ENCODE assay signal across 5 worm cellular contexts in genomic region chrIII:9289815-9290214, ce11.
TF ChIP-seq lines count a peak whose summit lies in the region.

No protein-coding gene starts in this region.

TF ChIP-seq in whole organism, L1 larva, 84 proteins besides CTCF, POLR2A, EP300 and RAD21:
- TF ChIP-seq efl-1 (optimal IDR thresholded peaks at IDR 0.05; lab: Kevin White, UChicago) (no peak), efl-1 (GFP tag; optimal IDR thresholded peaks at IDR 0.05 in 1 of 2; lab: Kevin White, UChicago) (peak in 1 of 2 experiments; percentile 76), nhr-85 (tag; lab: Kevin White, UChicago) (peak; percentile 64), dpl-1 (GFP tag; optimal IDR thresholded peaks at IDR 0.05; lab: Kevin White, UChicago) (no peak), jun-1 (tag; optimal IDR thresholded peaks at IDR 0.05; lab: Kevin White, UChicago) (peak; percentile 24), elt-2 (tag; optimal IDR thresholded peaks at IDR 0.05; lab: Kevin White, UChicago) (peak; percentile 90), nhr-90 (tag; optimal IDR thresholded peaks at IDR 0.05; lab: Kevin White, UChicago; ENCODE audit: poor library complexity) (peak; percentile 3), nhr-20 (tag; optimal IDR thresholded peaks at IDR 0.05; lab: Kevin White, UChicago) (peak; percentile 57), lin-35 (GFP tag; optimal IDR thresholded peaks at IDR 0.05; lab: Kevin White, UChicago) (peak in 1 of 2 experiments; percentile 53), ces-1 (GFP tag; optimal IDR thresholded peaks at IDR 0.05; lab: Kevin White, UChicago) (no peak)

TF ChIP-seq in whole organism, L2 larva, 48 proteins besides CTCF, POLR2A, EP300 and RAD21 (continues in another document):
- no peak for TF ChIP-seq ama-1 (optimal IDR thresholded peaks at IDR 0.05; lab: Kevin White, UChicago)
- no peak for TF ChIP-seq mbf-1 (tag; optimal IDR thresholded peaks at IDR 0.05; lab: Kevin White, UChicago)
- TF ChIP-seq zag-1 (tag; optimal IDR thresholded peaks at IDR 0.05; lab: Kevin White, UChicago) = no peak
- no peak for TF ChIP-seq snpc-4 (tag; optimal IDR thresholded peaks at IDR 0.05; lab: Kevin White, UChicago)
- TF ChIP-seq gmeb-1 (tag; optimal IDR thresholded peaks at IDR 0.05; lab: Kevin White, UChicago) = peak; percentile 42
- no peak for TF ChIP-seq nhr-77 (tag; optimal IDR thresholded peaks at IDR 0.05; lab: Kevin White, UChicago)
- TF ChIP-seq nhr-10 (tag; optimal IDR thresholded peaks at IDR 0.05; lab: Kevin White, UChicago) = no peak
- TF ChIP-seq dmd-4 (tag; optimal IDR thresholded peaks at IDR 0.05; lab: Kevin White, UChicago) = no peak
- no peak for TF ChIP-seq ZK546.5 (tag; optimal IDR thresholded peaks at IDR 0.05; lab: Kevin White, UChicago)
- TF ChIP-seq crh-2 (tag; optimal IDR thresholded peaks at IDR 0.05; lab: Kevin White, UChicago) = peak; percentile 66
- no peak for TF ChIP-seq mab-5 (tag; optimal IDR thresholded peaks at IDR 0.05; lab: Kevin White, UChicago)
- no peak for TF ChIP-seq sem-4 (tag; optimal IDR thresholded peaks at IDR 0.05; lab: Kevin White, UChicago)
- no peak for TF ChIP-seq lsy-2 (tag; optimal IDR thresholded peaks at IDR 0.05; lab: Kevin White, UChicago)
- TF ChIP-seq lin-13 (GFP tag; optimal IDR thresholded peaks at IDR 0.05; lab: Kevin White, UChicago) = no peak
- no peak for TF ChIP-seq nhr-23 (tag; optimal IDR thresholded peaks at IDR 0.05; lab: Kevin White, UChicago)
- peak; percentile 87 for TF ChIP-seq fos-1 (tag; optimal IDR thresholded peaks at IDR 0.05; lab: Kevin White, UChicago)
- no peak for TF ChIP-seq alr-1 (tag; optimal IDR thresholded peaks at IDR 0.05; lab: Kevin White, UChicago)
- TF ChIP-seq mdl-1 (tag; optimal IDR thresholded peaks at IDR 0.05; lab: Kevin White, UChicago) = no peak
- no peak for TF ChIP-seq ztf-1 (GFP tag; conservative IDR thresholded peaks at IDR 0.05; lab: Robert Waterston, UW)
- TF ChIP-seq C34F6.9 (tag; optimal IDR thresholded peaks at IDR 0.05; lab: Kevin White, UChicago) = no peak
- TF ChIP-seq nhr-12 (tag; optimal IDR thresholded peaks at IDR 0.05; lab: Kevin White, UChicago) = no peak

TF ChIP-seq in whole organism, L3 larva, 47 proteins besides CTCF, POLR2A, EP300 and RAD21:
- peak; percentile 27 for TF ChIP-seq nfya-1 (tag; optimal IDR thresholded peaks at IDR 0.05; lab: Kevin White, UChicago; ENCODE audit: insufficient read depth)
- TF ChIP-seq jun-1 (tag; optimal IDR thresholded peaks at IDR 0.05; lab: Kevin White, UChicago) = peak; percentile 9
- no peak for TF ChIP-seq ama-1 (optimal IDR thresholded peaks at IDR 0.05; lab: Kevin White, UChicago)
- TF ChIP-seq pqm-1 (tag; optimal IDR thresholded peaks at IDR 0.05; lab: Kevin White, UChicago) = peak; percentile 94
- peak; percentile 96 for TF ChIP-seq elt-2 (tag; optimal IDR thresholded peaks at IDR 0.05; lab: Kevin White, UChicago)

TF ChIP-seq in whole organism, L4 larva, 104 proteins besides CTCF, POLR2A, EP300 and RAD21 (continues in another document):
- TF ChIP-seq T20F7.1 (GFP tag; optimal IDR thresholded peaks at IDR 0.05; lab: Kevin White, UChicago) (peak; percentile 10), F37D6.2 (tag; optimal IDR thresholded peaks at IDR 0.05; lab: Kevin White, UChicago) (no peak), egl-27 (tag; optimal IDR thresholded peaks at IDR 0.05; lab: Kevin White, UChicago) (no peak), nhr-25 (tag; optimal IDR thresholded peaks at IDR 0.05; lab: Kevin White, UChicago; ENCODE audit: borderline replicate concordance, insufficient read depth) (no peak), cey-2 (tag; optimal IDR thresholded peaks at IDR 0.05; lab: Kevin White, UChicago; ENCODE audit: borderline replicate concordance, insufficient read depth) (no peak), php-3 (GFP tag; IDR thresholded peaks at IDR 0.05; lab: Robert Waterston, UW) (peak; percentile 59; the same call in 1 of the 2 replicates), fkh-10 (GFP tag; optimal IDR thresholded peaks at IDR 0.05; lab: Kevin White, UChicago) (no peak), F26F4.8 (GFP tag; conservative IDR thresholded peaks at IDR 0.05; lab: Robert Waterston, UW) (no peak), mdl-1 (tag; optimal IDR thresholded peaks at IDR 0.05; lab: Kevin White, UChicago) (peak in 1 of 2 experiments; percentile 7), nhr-28 (tag; optimal IDR thresholded peaks at IDR 0.05; lab: Kevin White, UChicago) (peak; percentile 88), mxl-3 (GFP tag; optimal IDR thresholded peaks at IDR 0.05; lab: Kevin White, UChicago) (peak; percentile 5), nhr-77 (tag; optimal IDR thresholded peaks at IDR 0.05; lab: Kevin White, UChicago) (peak; percentile 63), nhr-48 (tag; optimal IDR thresholded peaks at IDR 0.05; lab: Kevin White, UChicago) (peak; percentile 32), hlh-11 (tag; optimal IDR thresholded peaks at IDR 0.05; lab: Kevin White, UChicago) (peak; percentile 94), dmd-6 (GFP tag; IDR thresholded peaks at IDR 0.05; lab: Robert Waterston, UW) (peak; percentile 95), nhr-237 (tag; optimal IDR thresholded peaks at IDR 0.05; lab: Kevin White, UChicago) (no peak), Y5F2A.4 (GFP tag; optimal IDR thresholded peaks at IDR 0.05; lab: Kevin White, UChicago) (no peak), skn-1 (tag; optimal IDR thresholded peaks at IDR 0.05; lab: Kevin White, UChicago) (no peak), daf-8 (GFP tag; IDR thresholded peaks at IDR 0.05; lab: Robert Waterston, UW) (no peak), lin-1 (GFP tag; IDR thresholded peaks at IDR 0.05; lab: Robert Waterston, UW) (peak; percentile 37; the same call in 1 of the 2 replicates), unc-62 (GFP tag; optimal IDR thresholded peaks at IDR 0.05 in 1 of 2; lab: Kevin White, UChicago) (peak in 1 of 2 experiments; percentile 94), unc-62 (tag; optimal IDR thresholded peaks at IDR 0.05; lab: Kevin White, UChicago) (no peak), ceh-82 (tag; optimal IDR thresholded peaks at IDR 0.05; lab: Kevin White, UChicago) (no peak), hlh-30 (tag; optimal IDR thresholded peaks at IDR 0.05; lab: Kevin White, UChicago; ENCODE audit: insufficient read depth) (peak; percentile 46), daf-16 (GFP tag; optimal IDR thresholded peaks at IDR 0.05; lab: Kevin White, UChicago) (no peak), daf-16 (tag; optimal IDR thresholded peaks at IDR 0.05; lab: Kevin White, UChicago) (peak; percentile 76), zag-1 (tag; optimal IDR thresholded peaks at IDR 0.05; lab: Kevin White, UChicago) (no peak), pqm-1 (tag; optimal IDR thresholded peaks at IDR 0.05; lab: Kevin White, UChicago) (peak; percentile 94), nhr-102 (tag; optimal IDR thresholded peaks at IDR 0.05; lab: Kevin White, UChicago) (peak; percentile 47), snpc-4 (tag; optimal IDR thresholded peaks at IDR 0.05; lab: Kevin White, UChicago) (no peak)

TF ChIP-seq in whole organism, young adult, 124 proteins besides CTCF, POLR2A, EP300 and RAD21:
- TF ChIP-seq T26A5.8 (tag; optimal IDR thresholded peaks at IDR 0.05; lab: Kevin White, UChicago) = no peak
- TF ChIP-seq B0019.2 (GFP tag; conservative IDR thresholded peaks at IDR 0.05; lab: Robert Waterston, UW) = no peak
- peak; percentile 28 for TF ChIP-seq attf-5 (GFP tag; optimal IDR thresholded peaks at IDR 0.05; lab: Kevin White, UChicago)
- TF ChIP-seq pha-4 (tag; optimal IDR thresholded peaks at IDR 0.05; lab: Kevin White, UChicago) = no peak
- peak; percentile 46 for TF ChIP-seq ztf-22 (GFP tag; optimal IDR thresholded peaks at IDR 0.05; lab: Kevin White, UChicago)
- peak; percentile 65 for TF ChIP-seq dox-1 (GFP tag; IDR thresholded peaks at IDR 0.05; lab: Robert Waterston, UW)
- no peak for TF ChIP-seq ztf-18 (tag; optimal IDR thresholded peaks at IDR 0.05; lab: Kevin White, UChicago)
- TF ChIP-seq C06A6.2 (GFP tag; conservative IDR thresholded peaks at IDR 0.05; lab: Robert Waterston, UW) = no peak
- TF ChIP-seq ceh-40 (GFP tag; IDR thresholded peaks at IDR 0.05; lab: Robert Waterston, UW) = no peak
- peak; percentile 8 for TF ChIP-seq nhr-90 (tag; optimal IDR thresholded peaks at IDR 0.05; lab: Kevin White, UChicago)
- TF ChIP-seq F23B12.7 (tag; optimal IDR thresholded peaks at IDR 0.05; lab: Kevin White, UChicago; ENCODE audit: insufficient read depth) = no peak
- no peak for TF ChIP-seq F57A8.1 (GFP tag; optimal IDR thresholded peaks at IDR 0.05; lab: Kevin White, UChicago)
- TF ChIP-seq Y53F4B.3 (GFP tag; IDR thresholded peaks at IDR 0.05; lab: Robert Waterston, UW) = no peak
- peak; percentile 99 for TF ChIP-seq nhr-80 (tag; optimal IDR thresholded peaks at IDR 0.05; lab: Kevin White, UChicago)
- TF ChIP-seq rec-8 (tag; optimal IDR thresholded peaks at IDR 0.05; lab: Kevin White, UChicago) = no peak
- peak; percentile 4 for TF ChIP-seq tlf-1 (GFP tag; optimal IDR thresholded peaks at IDR 0.05; lab: Kevin White, UChicago)
- peak; percentile 31 for TF ChIP-seq ets-4 (GFP tag; optimal IDR thresholded peaks at IDR 0.05; lab: Kevin White, UChicago)
- TF ChIP-seq sptf-2 (GFP tag; optimal IDR thresholded peaks at IDR 0.05; lab: Kevin White, UChicago) = no peak
- TF ChIP-seq madf-3 (GFP tag; IDR thresholded peaks at IDR 0.05; lab: Robert Waterston, UW) = no peak
- peak; percentile 65 for TF ChIP-seq atf-7 (tag; optimal IDR thresholded peaks at IDR 0.05; lab: Kevin White, UChicago)
- TF ChIP-seq let-526 (GFP tag; IDR thresholded peaks at IDR 0.05; lab: Robert Waterston, UW) = no peak
- no peak for TF ChIP-seq ama-1 (optimal IDR thresholded peaks at IDR 0.05; lab: Kevin White, UChicago)
- no peak for TF ChIP-seq ama-1 (GFP tag; optimal IDR thresholded peaks at IDR 0.05; lab: Kevin White, UChicago)
- no peak for TF ChIP-seq sdz-38 (tag; optimal IDR thresholded peaks at IDR 0.05; lab: Kevin White, UChicago)
- no peak for TF ChIP-seq him-1 (tag; optimal IDR thresholded peaks at IDR 0.05; lab: Kevin White, UChicago)
- peak; percentile 42 to 50 for TF ChIP-seq let-607 (tag; optimal IDR thresholded peaks at IDR 0.05; lab: Kevin White, UChicago)
TF ChIP-seq in whole organism, young adult: peak in this region for 9.
